Fruit fly (Drosophila melanogaster) S2 (cell line): Measurements from ENCODE around the gene CG32982.

ENCODE experiments used
- CG8478 ChIP-seq: fragments of >200 bp; optimal IDR thresholded peaks from 2 replicates; lab custom pipeline; 2018
- CTCF ChIP-seq, 2 experiments: fragments of >200 bp; optimal IDR thresholded peaks; 2 replicates each; lab custom pipeline; 2018

- TF ChIP-seq CTCF (optimal IDR thresholded peaks at IDR 0.05; lab: Kevin White, UChicago) (no peak), CG8478 (lab: Kevin White, UChicago) (no peak)
Observed at dm6 chr2L:9194663-9195062, 69.1 kb downstream of the CG32982 start.
